Worm (Caenorhabditis elegans): ENCODE measurements around the gene F13E6.2.

The F13E6.2 gene

ce11 chrX:10619554-10620199 is 54.4 kb downstream of the F13E6.2 start:
- no peak for TF ChIP-seq lsy-2 (tag; optimal IDR thresholded peaks at IDR 0.05)
- TF ChIP-seq elt-1 (tag; optimal IDR thresholded peaks at IDR 0.05) = no peak
- no peak for TF ChIP-seq lin-39 (tag; optimal IDR thresholded peaks at IDR 0.05)
- no peak for TF ChIP-seq zag-1 (tag; optimal IDR thresholded peaks at IDR 0.05)
- TF ChIP-seq gmeb-1 (tag; optimal IDR thresholded peaks at IDR 0.05) = no peak
- TF ChIP-seq egl-27 (tag; optimal IDR thresholded peaks at IDR 0.05) = no peak
- no peak for TF ChIP-seq nhr-237 (tag; optimal IDR thresholded peaks at IDR 0.05)
- TF ChIP-seq unc-62 (GFP tag; optimal IDR thresholded peaks at IDR 0.05) = no peak
- TF ChIP-seq fos-1 (tag; optimal IDR thresholded peaks at IDR 0.05) = no peak

ce11 chrX:10618619-10619130 is 55.4 kb downstream of the F13E6.2 start:
- TF ChIP-seq lin-11 (tag; optimal IDR thresholded peaks at IDR 0.05) = no peak
- peak; percentile 63 for TF ChIP-seq F13H6.1 (tag; optimal IDR thresholded peaks at IDR 0.05)
